Worm (Caenorhabditis elegans) whole organism, L3 larva: Measurements from ENCODE around the gene metl-13.

Source experiments
- elt-3 ChIP-seq, 3 experiments: fragments of 150-350 bp in 1 of 3; sonication (generic microtip) in 2 of 3; optimal IDR thresholded peaks; 2 replicates in 2 of 3; 4 replicates in 1 of 3; lab custom pipeline; 2014 to 2017; ENCODE audit warnings: missing biosample characterization in 3 of 3, missing genetic modification characterization in 3 of 3
- jun-1 ChIP-seq: fragments of 150-350 bp; optimal IDR thresholded peaks from 2 replicates; lab custom pipeline; 2014; ENCODE audit warnings: missing biosample characterization, missing genetic modification reagents, missing genetic modification characterization
- nhr-237 ChIP-seq: fragments of 150-350 bp; optimal IDR thresholded peaks from 2 replicates; lab custom pipeline; 2014; ENCODE audit warnings: missing biosample characterization, missing genetic modification characterization
- nhr-28 ChIP-seq: fragments of 150-350 bp; optimal IDR thresholded peaks from 2 replicates; lab custom pipeline; 2014; ENCODE audit warnings: missing biosample characterization, missing genetic modification characterization
- skn-1 ChIP-seq: fragments of 150-350 bp; optimal IDR thresholded peaks from 2 replicates; lab custom pipeline; 2014; ENCODE audit warnings: missing biosample characterization, missing genetic modification characterization
- ztf-11 ChIP-seq: fragments of 150-350 bp; optimal IDR thresholded peaks from 2 replicates; lab custom pipeline; 2014; ENCODE audit warnings: missing biosample characterization, missing genetic modification characterization

- TF ChIP-seq skn-1 = no peak
- TF ChIP-seq jun-1 = no peak
- peak in 1 of 3 experiments; percentile 29 for TF ChIP-seq elt-3 (tag; optimal IDR thresholded peaks at IDR 0.05; lab: Kevin White, UChicago)
- no peak for TF ChIP-seq nhr-28
- no peak for TF ChIP-seq nhr-237 (tag; lab: Kevin White, UChicago)
- TF ChIP-seq ztf-11 = no peak
These were observed 17.7 kb downstream of the metl-13 start for ce11 chrIV:6652479-6653022.
